Worm (Caenorhabditis elegans): ENCODE results near the gene F54C8.7.
"Not testable (repeated sequence)": the region's sequence is repeated elsewhere in the genome, so short reads cannot be mapped to it uniquely, and the experiment has no call there.

The F54C8.7 gene

ce11 chrIII:9433576-9434107 is 20.2 kb downstream of the F54C8.7 start, which contains the start of gene cpar-1:
cpar-1 (plus strand) TSS chrIII:9434057.
- TF ChIP-seq flt-1 (GFP tag; IDR thresholded peaks at IDR 0.05) (no peak), klf-2 (GFP tag; conservative IDR thresholded peaks at IDR 0.05) (no peak), ref-1 (GFP tag; conservative IDR thresholded peaks at IDR 0.05) (no peak), ztf-23 (GFP tag; IDR thresholded peaks at IDR 0.05) (no peak), ztf-29 (GFP tag; IDR thresholded peaks at IDR 0.05) (no peak), tab-1 (GFP tag; IDR thresholded peaks at IDR 0.05) (no peak), med-1 (GFP tag; optimal IDR thresholded peaks at IDR 0.05; ENCODE audit: insufficient read depth) (no peak), cog-1 (tag; optimal IDR thresholded peaks at IDR 0.05) (no peak), T22C8.4 (GFP tag; IDR thresholded peaks at IDR 0.05) (no peak)

DNA sequence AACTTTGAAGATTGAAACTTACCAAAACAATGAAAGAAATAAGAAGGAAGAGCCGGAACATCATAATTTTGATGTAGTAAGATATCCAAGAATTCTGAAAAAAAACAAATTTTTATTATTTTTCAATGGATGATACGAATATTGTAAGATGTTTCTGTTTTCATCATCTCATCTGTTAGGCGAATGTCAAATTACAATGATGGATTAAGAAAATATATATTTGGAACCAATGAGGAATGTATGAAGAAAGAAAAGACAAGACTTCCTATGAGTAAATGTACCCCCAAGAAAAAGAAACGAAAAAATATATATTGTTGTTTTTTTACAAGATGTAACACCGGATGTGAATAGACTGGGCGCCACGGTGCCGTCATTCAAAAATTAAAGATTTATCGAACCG is 27.6 kb downstream of the F54C8.7 start, which contains the start of gene T26G10.5:
TSS of gene T26G10.5 (minus strand) at position 101 of the 400 bp plus-strand sequence.
- TF ChIP-seq T22C8.4 (GFP tag; IDR thresholded peaks at IDR 0.05) (no peak), flt-1 (GFP tag; IDR thresholded peaks at IDR 0.05) (no peak), cog-1 (tag; optimal IDR thresholded peaks at IDR 0.05) (no peak)

- not testable (repeated sequence) for TF ChIP-seq cog-1 (tag; optimal IDR thresholded peaks at IDR 0.05); ref-1 (GFP tag; conservative IDR thresholded peaks at IDR 0.05); ztf-23 (GFP tag; IDR thresholded peaks at IDR 0.05)
Measured at ce11 chrIII:9420231-9420630, 33.6 kb downstream of the F54C8.7 start, which contains the start of gene T26G10.4. T26G10.4 (plus strand) TSS chrIII:9420531.

DNA sequence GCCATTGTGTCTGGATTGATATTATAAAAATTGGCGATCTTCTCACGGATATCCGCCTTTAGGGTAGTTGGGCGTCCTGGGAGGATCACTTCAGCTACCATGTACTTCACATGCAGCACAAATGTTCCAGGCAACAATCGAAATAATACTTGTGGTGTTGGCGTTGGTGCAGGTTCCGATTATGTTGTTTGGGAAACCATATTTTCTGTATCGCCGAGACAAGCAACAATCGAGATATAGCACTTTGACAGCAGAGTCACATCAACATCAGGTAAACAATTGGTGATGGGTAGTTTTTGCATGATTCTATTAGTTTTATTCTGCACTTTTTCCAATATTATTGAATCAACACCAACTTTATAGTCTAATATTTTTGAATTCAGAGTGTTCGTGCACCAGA is 40.5 kb downstream of the F54C8.7 start, which contains the start of gene T26G10.3:
TSS of gene T26G10.3 (minus strand) at position 101 of the 400 bp plus-strand sequence.
- TF ChIP-seq med-1 (GFP tag; optimal IDR thresholded peaks at IDR 0.05; ENCODE audit: insufficient read depth) = no peak
- TF ChIP-seq T22C8.4 (GFP tag; IDR thresholded peaks at IDR 0.05) = no peak
- TF ChIP-seq klf-2 (GFP tag; conservative IDR thresholded peaks at IDR 0.05) = no peak
- no peak for TF ChIP-seq ztf-23 (GFP tag; IDR thresholded peaks at IDR 0.05)
- no peak for TF ChIP-seq tab-1 (GFP tag; IDR thresholded peaks at IDR 0.05)
- no peak for TF ChIP-seq ztf-29 (GFP tag; IDR thresholded peaks at IDR 0.05)
- TF ChIP-seq cog-1 (tag; optimal IDR thresholded peaks at IDR 0.05) = no peak
- no peak for TF ChIP-seq flt-1 (GFP tag; IDR thresholded peaks at IDR 0.05)
- TF ChIP-seq ref-1 (GFP tag; conservative IDR thresholded peaks at IDR 0.05) = no peak

DNA sequence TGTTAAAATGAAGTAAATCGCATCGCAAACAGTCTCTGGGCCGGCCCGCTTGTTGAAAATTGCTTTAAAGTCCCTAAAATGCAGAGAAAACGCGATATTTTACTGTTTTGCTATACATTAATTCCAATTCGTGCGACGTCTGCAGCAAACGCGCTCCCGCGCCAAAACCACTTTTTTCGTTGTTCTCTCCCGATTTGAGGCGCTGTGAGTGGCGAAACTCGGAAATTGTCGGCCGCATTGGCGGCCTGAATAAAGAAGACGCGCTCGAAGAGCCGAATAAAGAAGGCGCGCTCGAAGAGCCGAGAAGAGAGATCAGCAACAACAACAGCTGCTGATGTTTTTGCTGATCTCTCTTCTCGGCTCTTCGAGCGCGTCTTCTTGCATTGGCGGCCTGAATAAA is 45.6 kb downstream of the F54C8.7 start:
- TF ChIP-seq tab-1 (GFP tag; IDR thresholded peaks at IDR 0.05) = 0 out of 2 replicates have a peak, but pooled peaks have one; percentile 45

ce11 chrIII:9406600-9406999 is 47.3 kb downstream of the F54C8.7 start, which contains the start of gene T26G10.1:
T26G10.1 (minus strand) TSS chrIII:9406641.
- TF ChIP-seq ztf-23 (GFP tag; IDR thresholded peaks at IDR 0.05) = peak; percentile 47; the same call in 1 of the 2 replicates
- no peak for TF ChIP-seq ref-1 (GFP tag; conservative IDR thresholded peaks at IDR 0.05)
- TF ChIP-seq T22C8.4 (GFP tag; IDR thresholded peaks at IDR 0.05) = no peak
- no peak for TF ChIP-seq klf-2 (GFP tag; conservative IDR thresholded peaks at IDR 0.05)
- TF ChIP-seq flt-1 (GFP tag; IDR thresholded peaks at IDR 0.05) = no peak
- no peak for TF ChIP-seq ztf-29 (GFP tag; IDR thresholded peaks at IDR 0.05)
- no peak for TF ChIP-seq cog-1 (tag; optimal IDR thresholded peaks at IDR 0.05)
- TF ChIP-seq tab-1 (GFP tag; IDR thresholded peaks at IDR 0.05) = no peak

Data from whole organism, midembryonic.